Fruit fly (Drosophila melanogaster) whole organism, embryonic: ENCODE results near the gene ci.

Experiments used
- Bgb ChIP-seq: fragments of 200-800 bp; sonication (Bioruptor generic); IDR thresholded peaks from 2 replicates; pipeline ENCODE4 v1.3.6; 2022; ENCODE audit warnings: missing biosample characterization, missing genetic modification characterization; ENCODE audit not compliant: partially characterized antibody
- C15 ChIP-seq: fragments of 200-800 bp; sonication (Bioruptor generic); IDR thresholded peaks from 3 replicates; pipeline ENCODE4 v1.3.6; 2022; ENCODE audit warnings: missing biosample characterization, missing genetic modification characterization
- CG10209 ChIP-seq: fragments of 200-800 bp; sonication (Bioruptor generic); optimal IDR thresholded peaks from 3 replicates; lab custom pipeline; 2017; ENCODE audit warnings: missing biosample characterization, mild to moderate bottlenecking, missing genetic modification characterization, missing genetic modification reagents
- CG10267 ChIP-seq: fragments of 200-800 bp; sonication (Bioruptor generic); optimal IDR thresholded peaks from 2 replicates; lab custom pipeline; 2018; ENCODE audit warnings: missing biosample characterization, mild to moderate bottlenecking, missing genetic modification characterization, moderate library complexity
- CG10431 ChIP-seq: fragments of 200-800 bp; sonication (Bioruptor generic); optimal IDR thresholded peaks from 3 replicates; lab custom pipeline; 2018; ENCODE audit warnings: missing biosample characterization, mild to moderate bottlenecking, missing genetic modification characterization
- CG10543 ChIP-seq: fragments of 200-800 bp; sonication (Bioruptor generic); optimal IDR thresholded peaks from 3 replicates; lab custom pipeline; 2017; ENCODE audit warnings: missing biosample characterization, mild to moderate bottlenecking, missing genetic modification characterization, moderate library complexity
- CG10959 ChIP-seq: fragments of 200-800 bp; sonication (Bioruptor generic); IDR thresholded peaks from 2 replicates; pipeline ENCODE4 v1.3.6; 2022; ENCODE audit warnings: missing biosample characterization, missing genetic modification characterization
- CG1233 ChIP-seq: fragments of 200-800 bp; sonication (Bioruptor generic); optimal IDR thresholded peaks from 4 replicates; lab custom pipeline; 2018; ENCODE audit warnings: missing biosample characterization, mild to moderate bottlenecking, missing genetic modification characterization
- CG1602 ChIP-seq: fragments of 200-800 bp; sonication (Bioruptor generic); optimal IDR thresholded peaks from 3 replicates; lab custom pipeline; 2016; ENCODE audit warnings: missing biosample characterization, missing genetic modification characterization
- CG17612 ChIP-seq: fragments of 200-800 bp; sonication (Bioruptor generic); IDR thresholded peaks from 2 replicates; pipeline ENCODE4 v1.3.6; 2022; ENCODE audit warnings: missing biosample characterization, missing genetic modification characterization
- CG18011 ChIP-seq: fragments of 200-800 bp; sonication (Bioruptor generic); optimal IDR thresholded peaks from 2 replicates; lab custom pipeline; 2017; ENCODE audit warnings: missing biosample characterization, missing genetic modification characterization, mild to moderate bottlenecking, moderate library complexity, missing genotype
- CG18262 ChIP-seq: fragments of 200-800 bp; optimal IDR thresholded peaks from 3 replicates; lab custom pipeline; 2019; ENCODE audit warnings: missing biosample characterization, mild to moderate bottlenecking, missing genetic modification characterization, moderate library complexity
- CG2889 ChIP-seq: fragments of 200-800 bp; sonication (Bioruptor generic); IDR thresholded peaks from 3 replicates; pipeline ENCODE4 v1.3.6; 2022; ENCODE audit warnings: missing biosample characterization, missing genetic modification characterization
- CG31441 ChIP-seq: fragments of 200-800 bp; sonication (Bioruptor generic); IDR thresholded peaks from 2 replicates; pipeline ENCODE4 v1.3.6; 2022; ENCODE audit warnings: missing biosample characterization, missing genetic modification characterization
- CG3407 ChIP-seq: fragments of 200-800 bp; sonication (Bioruptor generic); optimal IDR thresholded peaks from 2 replicates; lab custom pipeline; 2018; ENCODE audit warnings: missing biosample characterization, mild to moderate bottlenecking, missing genetic modification characterization
- CG4854 ChIP-seq: fragments of 200-800 bp; sonication (Bioruptor generic); optimal IDR thresholded peaks from 2 replicates; lab custom pipeline; 2016; ENCODE audit warnings: missing biosample characterization, missing genetic modification characterization, inconsistent platforms
- CG6654 ChIP-seq: fragments of 200-800 bp; sonication (Bioruptor generic); optimal IDR thresholded peaks from 2 replicates; lab custom pipeline; 2017; ENCODE audit warnings: missing biosample characterization, mild to moderate bottlenecking, missing genetic modification characterization
- CG7271 ChIP-seq: fragments of 200-800 bp; sonication (Bioruptor generic); optimal IDR thresholded peaks from 2 replicates; lab custom pipeline; 2018; ENCODE audit warnings: missing biosample characterization, mild to moderate bottlenecking, missing genetic modification characterization, moderate library complexity
- CG7745 ChIP-seq: fragments of 200-800 bp; sonication (Bioruptor generic); optimal IDR thresholded peaks from 2 replicates; lab custom pipeline; 2018; ENCODE audit warnings: missing biosample characterization, mild to moderate bottlenecking, missing genetic modification characterization, moderate library complexity
- CG7839 ChIP-seq: fragments of 200-800 bp; sonication (Bioruptor generic); optimal IDR thresholded peaks from 3 replicates; lab custom pipeline; 2018; ENCODE audit warnings: missing biosample characterization, mild to moderate bottlenecking, missing genetic modification characterization, moderate library complexity
- CG7963 ChIP-seq: fragments of 200-800 bp; sonication (Bioruptor generic); IDR thresholded peaks from 3 replicates; pipeline ENCODE4 v1.3.6; 2022; ENCODE audit warnings: missing biosample characterization, missing genetic modification characterization; ENCODE audit not compliant: partially characterized antibody
- CG8388 ChIP-seq: fragments of 200-800 bp; sonication (Bioruptor generic); optimal IDR thresholded peaks from 2 replicates; lab custom pipeline; 2019; ENCODE audit warnings: missing biosample characterization, mild to moderate bottlenecking, missing genetic modification characterization, moderate library complexity
- CG8924 ChIP-seq: fragments of 200-800 bp; optimal IDR thresholded peaks from 3 replicates; lab custom pipeline; 2019; ENCODE audit warnings: missing biosample characterization, mild to moderate bottlenecking, missing genetic modification characterization, moderate library complexity
- CG9609 ChIP-seq: fragments of 200-800 bp; sonication (Bioruptor generic); optimal IDR thresholded peaks from 3 replicates; lab custom pipeline; 2016; ENCODE audit warnings: missing biosample characterization, missing genetic modification characterization
- CHES-1-like ChIP-seq: fragments of 200-800 bp; sonication (Bioruptor generic); optimal IDR thresholded peaks from 2 replicates; lab custom pipeline; 2016; ENCODE audit warnings: missing biosample characterization, missing genetic modification characterization
- CTCF ChIP-seq: fragments of 200-800 bp; sonication (Bioruptor generic); optimal IDR thresholded peaks from 2 replicates; lab custom pipeline; 2017; ENCODE audit warnings: missing biosample characterization, mild to moderate bottlenecking, missing genetic modification characterization, moderate library complexity
- HmgD ChIP-seq: fragments of 200-800 bp; sonication (Bioruptor generic); optimal IDR thresholded peaks from 3 replicates; lab custom pipeline; 2016; ENCODE audit warnings: missing biosample characterization, missing genetic modification characterization
- Side ChIP-seq: fragments of 200-800 bp; sonication (Bioruptor generic); optimal IDR thresholded peaks from 2 replicates; lab custom pipeline; 2016; ENCODE audit warnings: missing biosample characterization, missing genetic modification characterization
- btn ChIP-seq: fragments of 200-800 bp; sonication (Bioruptor generic); optimal IDR thresholded peaks from 2 replicates; lab custom pipeline; 2016; ENCODE audit warnings: missing biosample characterization, missing genetic modification characterization
- ci ChIP-seq: fragments of 200-800 bp; sonication (Bioruptor generic); IDR thresholded peaks from 3 replicates; pipeline ENCODE4 v1.3.6; 2022; ENCODE audit warnings: missing biosample characterization, missing genetic modification characterization
- emc ChIP-seq: fragments of 200-800 bp; sonication (Bioruptor generic); optimal IDR thresholded peaks from 2 replicates; lab custom pipeline; 2016; ENCODE audit warnings: missing biosample characterization, missing genetic modification characterization
- ewg ChIP-seq: fragments of 200-800 bp; sonication (Bioruptor generic); optimal IDR thresholded peaks from 3 replicates; lab custom pipeline; 2017; ENCODE audit warnings: mild to moderate bottlenecking, missing biosample characterization, missing genetic modification reagents, missing genetic modification characterization
- exex ChIP-seq: fragments of 200-800 bp; sonication (Bioruptor generic); optimal IDR thresholded peaks from 4 replicates; lab custom pipeline; 2018; ENCODE audit warnings: missing biosample characterization, mild to moderate bottlenecking, missing genetic modification characterization, moderate library complexity
- grau ChIP-seq: fragments of 200-800 bp; optimal IDR thresholded peaks from 3 replicates; lab custom pipeline; 2019; ENCODE audit warnings: missing biosample characterization, mild to moderate bottlenecking, missing genetic modification characterization, moderate library complexity
- gsb ChIP-seq: fragments of 200-800 bp; sonication (Bioruptor generic); IDR thresholded peaks from 2 replicates; pipeline ENCODE4 v1.3.6; 2022; ENCODE audit warnings: missing biosample characterization, missing genetic modification characterization
- her ChIP-seq: fragments of 200-800 bp; sonication (Bioruptor generic); optimal IDR thresholded peaks from 2 replicates; lab custom pipeline; 2016; ENCODE audit warnings: missing biosample characterization, missing genetic modification characterization
- kah ChIP-seq: fragments of 200-800 bp; sonication (Bioruptor generic); optimal IDR thresholded peaks from 2 replicates; lab custom pipeline; 2018; ENCODE audit warnings: missing biosample characterization, mild to moderate bottlenecking, missing genetic modification characterization
- lov ChIP-seq, 2 experiments: fragments of 200-800 bp in 1 of 2; fragments of >200 bp in 1 of 2; sonication (Bioruptor generic) in 1 of 2; IDR thresholded peaks in 1 of 2; optimal IDR thresholded peaks in 1 of 2; 2 replicates in 1 of 2; 3 replicates in 1 of 2; pipeline versions ENCODE4 v1.3.6 to Lab custom; 2017 to 2022; ENCODE audit warnings: missing biosample characterization in 1 of 2, missing genetic modification characterization in 1 of 2
- maf-S ChIP-seq: fragments of 200-800 bp; sonication (Bioruptor generic); optimal IDR thresholded peaks from 2 replicates; lab custom pipeline; 2016; ENCODE audit warnings: missing biosample characterization, missing genetic modification characterization
- mld ChIP-seq: fragments of 200-800 bp; sonication (Bioruptor generic); IDR thresholded peaks from 3 replicates; pipeline ENCODE4 v1.3.6; 2022; ENCODE audit warnings: missing biosample characterization, missing genetic modification characterization; ENCODE audit not compliant: partially characterized antibody
- nerfin-1 ChIP-seq: fragments of 200-800 bp; sonication (Bioruptor generic); optimal IDR thresholded peaks from 3 replicates; lab custom pipeline; 2019; ENCODE audit warnings: missing biosample characterization, mild to moderate bottlenecking, missing genetic modification characterization, moderate library complexity
- salm ChIP-seq: fragments of 200-800 bp; sonication (Bioruptor generic); optimal IDR thresholded peaks from 2 replicates; lab custom pipeline; 2018; ENCODE audit warnings: missing biosample characterization, mild to moderate bottlenecking, missing genetic modification characterization
- schlank ChIP-seq: fragments of 200-800 bp; sonication (Bioruptor generic); optimal IDR thresholded peaks from 2 replicates; lab custom pipeline; 2018; ENCODE audit warnings: missing biosample characterization, mild to moderate bottlenecking, missing genetic modification characterization
- tio ChIP-seq: fragments of 200-800 bp; sonication (Bioruptor generic); optimal IDR thresholded peaks from 2 replicates; lab custom pipeline; 2017; ENCODE audit warnings: missing biosample characterization, missing genetic modification characterization, inconsistent platforms
- trh ChIP-seq: fragments of 200-800 bp; sonication (Bioruptor generic); optimal IDR thresholded peaks from 2 replicates; lab custom pipeline; 2016; ENCODE audit warnings: missing biosample characterization, missing genetic modification characterization

ci gene

DNA sequence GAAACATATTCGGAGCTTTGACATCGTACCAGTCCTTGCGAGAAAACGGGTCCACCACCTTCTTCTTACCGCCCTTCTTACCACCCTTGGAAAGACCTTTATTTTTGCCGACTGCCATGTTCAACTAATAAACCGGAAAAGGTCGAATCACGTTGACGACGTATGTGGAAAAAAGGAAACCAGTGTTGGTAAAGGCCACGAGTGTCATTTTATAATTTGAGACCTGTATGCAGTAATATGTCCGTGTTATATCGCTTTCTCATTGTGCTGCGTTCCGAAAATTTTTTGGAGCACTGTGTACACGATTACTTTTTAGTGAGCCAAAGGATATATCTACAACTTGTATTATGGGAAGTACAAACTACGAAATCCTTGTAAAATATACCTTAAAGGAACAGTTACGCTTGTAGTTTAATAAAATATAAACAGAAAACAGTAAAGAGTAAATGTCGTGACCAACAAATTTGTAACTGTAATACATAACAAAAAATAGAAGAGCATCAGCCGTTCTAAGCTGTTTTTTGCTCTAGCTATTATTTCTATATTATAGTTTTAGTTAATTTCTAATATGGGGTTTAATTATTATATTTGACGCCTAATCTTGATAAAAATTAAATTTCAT lies 10.3 kb upstream of the ci start, which contains the start of gene RpS3A (continued):
- TF ChIP-seq kah (GFP tag; lab: Kevin White, UChicago) (peak; percentile 60), btn (GFP tag; lab: Kevin White, UChicago) (peak; percentile 74), CG31441 (peak; percentile 80), CG3407 (peak; percentile 63), CG7963 (no peak), maf-S (GFP tag; lab: Kevin White, UChicago) (peak; percentile 65), CG7839 (tag; lab: Kevin White, UChicago) (peak; percentile 69), CG18262 (tag; lab: Kevin White, UChicago) (peak; percentile 67), CG10209 (peak; percentile 79), CHES-1-like (peak; percentile 82), C15 (GFP tag; lab: Robert Waterston, UW) (0 out of 3 replicates have a peak, but pooled peaks have one; percentile 68), tio (GFP tag; lab: Kevin White, UChicago) (peak; percentile 41), CG7271 (peak; percentile 93), Bgb (GFP tag; lab: Robert Waterston, UW) (peak; percentile 38; the same call in 1 of the 2 replicates), grau (tag; lab: Kevin White, UChicago) (peak; percentile 71), CG9609 (GFP tag; lab: Kevin White, UChicago) (peak; percentile 76), HmgD (GFP tag; lab: Kevin White, UChicago) (peak; percentile 63), salm (tag; lab: Kevin White, UChicago) (peak; percentile 69), schlank (tag; lab: Kevin White, UChicago) (peak; percentile 78), exex (tag; lab: Kevin White, UChicago) (peak; percentile 13), CG7745 (peak; percentile 63), CG8924 (tag; lab: Kevin White, UChicago) (peak; percentile 75), CG10267 (tag; lab: Kevin White, UChicago) (peak; percentile 95), CG1233 (peak; percentile 83), emc (GFP tag; lab: Kevin White, UChicago) (peak; percentile 58), CG2889 (no peak), Side (GFP tag; lab: Kevin White, UChicago) (peak; percentile 85), CG6654 (peak; percentile 51), CG10431 (GFP tag; lab: Kevin White, UChicago) (peak; percentile 81), mld (GFP tag; lab: Robert Waterston, UW) (no peak), ci (no peak), CG10959 (GFP tag; lab: Robert Waterston, UW) (no peak), her (GFP tag; lab: Kevin White, UChicago) (peak; percentile 72), CG10543 (GFP tag; lab: Kevin White, UChicago) (peak; percentile 67), CG8388 (GFP tag; lab: Kevin White, UChicago) (peak; percentile 47), CTCF (GFP tag; lab: Kevin White, UChicago) (peak; percentile 32), CG1602 (peak; percentile 60), lov (optimal IDR thresholded peaks at IDR 0.05; lab: Kevin White, UChicago) (no peak), lov (GFP tag; IDR thresholded peaks at IDR 0.05; lab: Robert Waterston, UW) (no peak; the same call in 2 of the 3 replicates), CG18011 (GFP tag; lab: Kevin White, UChicago) (peak; percentile 69), gsb (GFP tag; lab: Robert Waterston, UW) (no peak), trh (peak; percentile 59), CG17612 (no peak), ewg (GFP tag; lab: Kevin White, UChicago) (no peak), CG4854 (GFP tag; lab: Kevin White, UChicago) (peak; percentile 49), nerfin-1 (tag; lab: Kevin White, UChicago) (peak; percentile 62)
- TF ChIP-seq, all 482 proteins: peak for 293
